Fruit fly (Drosophila melanogaster) whole organism, embryonic: Measurements from ENCODE around the gene CROT.
A peak's percentile ranks its signal among the peaks of the same experiment; 100 is the strongest.

Experiments
- Adf1 ChIP-seq: fragments of 200-800 bp; sonication (Bioruptor generic); IDR thresholded peaks from 2 replicates; pipeline ENCODE4 v1.3.6; 2022; ENCODE audit warnings: missing biosample characterization, missing genetic modification characterization
- Asciz ChIP-seq: fragments of 200-800 bp; sonication (Bioruptor generic); optimal IDR thresholded peaks from 2 replicates; lab custom pipeline; 2017; ENCODE audit warnings: missing biosample characterization, mild to moderate bottlenecking, missing genetic modification characterization, missing genetic modification reagents
- Atf-2 ChIP-seq: fragments of 200-800 bp; sonication (Bioruptor generic); optimal IDR thresholded peaks from 2 replicates; lab custom pipeline; 2016; ENCODE audit warnings: missing biosample characterization, missing genetic modification characterization
- CG11093 ChIP-seq: fragments of 200-800 bp; sonication (Bioruptor generic); IDR thresholded peaks from 3 replicates; pipeline ENCODE4 v1.3.6; 2022; ENCODE audit warnings: missing biosample characterization, missing genetic modification characterization
- CG11504 ChIP-seq: fragments of 200-800 bp; sonication (Bioruptor generic); optimal IDR thresholded peaks from 3 replicates; lab custom pipeline; 2019; ENCODE audit warnings: missing biosample characterization, mild to moderate bottlenecking, missing genetic modification characterization, moderate library complexity
- CG12155 ChIP-seq: fragments of 200-800 bp; sonication (Bioruptor generic); optimal IDR thresholded peaks from 3 replicates; lab custom pipeline; 2016; ENCODE audit warnings: missing biosample characterization, missing genetic modification characterization
- CG12659 ChIP-seq: fragments of 200-800 bp; sonication (Bioruptor generic); optimal IDR thresholded peaks from 3 replicates; lab custom pipeline; 2017; ENCODE audit warnings: mild to moderate bottlenecking, missing biosample characterization, missing genetic modification reagents, missing genetic modification characterization
- CG13287 ChIP-seq: fragments of 200-800 bp; sonication (Bioruptor generic); IDR thresholded peaks from 2 replicates; pipeline ENCODE4 v1.3.6; 2022; ENCODE audit warnings: missing biosample characterization, missing genetic modification characterization; ENCODE audit not compliant: partially characterized antibody
- CG14050 ChIP-seq: fragments of 200-800 bp; sonication (Bioruptor generic); IDR thresholded peaks from 3 replicates; pipeline ENCODE4 v1.3.6; 2022; ENCODE audit warnings: missing biosample characterization, missing genetic modification characterization
- CG14667 ChIP-seq: fragments of 200-800 bp; sonication (Bioruptor generic); IDR thresholded peaks from 2 replicates; pipeline ENCODE4 v1.3.6; 2022; ENCODE audit warnings: missing biosample characterization, missing genetic modification characterization
- CG14860 ChIP-seq: fragments of 200-800 bp; sonication (Bioruptor generic); IDR thresholded peaks from 3 replicates; pipeline ENCODE4 v1.3.6; 2022; ENCODE audit warnings: missing biosample characterization, missing genetic modification characterization; ENCODE audit not compliant: partially characterized antibody
- CG15073 ChIP-seq: fragments of 200-800 bp; sonication (Bioruptor generic); optimal IDR thresholded peaks from 2 replicates; lab custom pipeline; 2016; ENCODE audit warnings: missing biosample characterization, missing genetic modification characterization
- CG15514 ChIP-seq: fragments of 200-800 bp; sonication (Bioruptor generic); optimal IDR thresholded peaks from 3 replicates; lab custom pipeline; 2017; ENCODE audit warnings: missing biosample characterization, missing genetic modification characterization, mild to moderate bottlenecking, moderate library complexity, missing genetic modification reagents
- CG17385 ChIP-seq: fragments of 200-800 bp; sonication (Bioruptor generic); optimal IDR thresholded peaks from 3 replicates; lab custom pipeline; 2018; ENCODE audit warnings: missing biosample characterization, mild to moderate bottlenecking, missing genetic modification characterization
- CG17802 ChIP-seq: fragments of 200-800 bp; sonication (Bioruptor generic); optimal IDR thresholded peaks from 2 replicates; lab custom pipeline; 2018; ENCODE audit warnings: missing biosample characterization, mild to moderate bottlenecking, missing genetic modification characterization, moderate library complexity
- CG2202 ChIP-seq: fragments of 200-800 bp; sonication (Bioruptor generic); optimal IDR thresholded peaks from 2 replicates; lab custom pipeline; 2018; ENCODE audit warnings: missing biosample characterization, mild to moderate bottlenecking, missing genetic modification characterization
- CG2712 ChIP-seq: fragments of 200-800 bp; optimal IDR thresholded peaks from 3 replicates; lab custom pipeline; 2019; ENCODE audit warnings: missing biosample characterization, mild to moderate bottlenecking, missing genetic modification characterization, moderate library complexity
- CG31441 ChIP-seq: fragments of 200-800 bp; sonication (Bioruptor generic); IDR thresholded peaks from 2 replicates; pipeline ENCODE4 v1.3.6; 2022; ENCODE audit warnings: missing biosample characterization, missing genetic modification characterization
- CG4282 ChIP-seq: fragments of 200-800 bp; sonication (Bioruptor generic); optimal IDR thresholded peaks from 2 replicates; lab custom pipeline; 2016; ENCODE audit warnings: missing biosample characterization, missing genetic modification characterization
- CG4404 ChIP-seq: fragments of 200-800 bp; sonication (Bioruptor generic); IDR thresholded peaks from 2 replicates; pipeline ENCODE4 v1.3.6; 2022; ENCODE audit warnings: missing biosample characterization, missing genetic modification characterization
- CG7745 ChIP-seq: fragments of 200-800 bp; sonication (Bioruptor generic); optimal IDR thresholded peaks from 2 replicates; lab custom pipeline; 2018; ENCODE audit warnings: missing biosample characterization, mild to moderate bottlenecking, missing genetic modification characterization, moderate library complexity
- CG9215 ChIP-seq: fragments of 200-800 bp; sonication (Bioruptor generic); IDR thresholded peaks from 2 replicates; pipeline ENCODE4 v1.3.6; 2022; ENCODE audit warnings: missing biosample characterization, missing genetic modification characterization
- CHES-1-like ChIP-seq: fragments of 200-800 bp; sonication (Bioruptor generic); optimal IDR thresholded peaks from 2 replicates; lab custom pipeline; 2016; ENCODE audit warnings: missing biosample characterization, missing genetic modification characterization
- Dip3 ChIP-seq: fragments of 200-800 bp; sonication (Bioruptor generic); optimal IDR thresholded peaks from 3 replicates; lab custom pipeline; 2016; ENCODE audit warnings: missing biosample characterization, missing genetic modification characterization
- Fer1 ChIP-seq: fragments of 200-800 bp; sonication (Bioruptor generic); optimal IDR thresholded peaks from 2 replicates; lab custom pipeline; 2017; ENCODE audit warnings: missing biosample characterization, mild to moderate bottlenecking, missing genetic modification characterization
- Fer3 ChIP-seq: fragments of 200-800 bp; sonication (Bioruptor generic); optimal IDR thresholded peaks from 2 replicates; lab custom pipeline; 2018; ENCODE audit warnings: missing biosample characterization, mild to moderate bottlenecking, missing genetic modification characterization, moderate library complexity
- HLHmδ ChIP-seq: fragments of 200-800 bp; sonication (Bioruptor generic); optimal IDR thresholded peaks from 2 replicates; lab custom pipeline; 2018; ENCODE audit warnings: missing biosample characterization, mild to moderate bottlenecking, missing genetic modification characterization, moderate library complexity
- Hey ChIP-seq: fragments of 200-800 bp; sonication (Bioruptor generic); optimal IDR thresholded peaks from 3 replicates; lab custom pipeline; 2018; ENCODE audit warnings: missing biosample characterization, mild to moderate bottlenecking, missing genetic modification characterization
- Kr ChIP-seq: fragments of 200-800 bp; sonication (Bioruptor generic); optimal IDR thresholded peaks from 2 replicates; lab custom pipeline; 2017; ENCODE audit warnings: missing biosample characterization, mild to moderate bottlenecking, missing genetic modification characterization
- MTF-1 ChIP-seq: fragments of 200-800 bp; sonication (Bioruptor generic); optimal IDR thresholded peaks from 2 replicates; lab custom pipeline; 2018; ENCODE audit warnings: missing biosample characterization, mild to moderate bottlenecking, missing genetic modification characterization, borderline replicate concordance
- Meics ChIP-seq: fragments of 200-800 bp; sonication (Bioruptor generic); optimal IDR thresholded peaks from 2 replicates; lab custom pipeline; 2017; ENCODE audit warnings: missing biosample characterization, mild to moderate bottlenecking, missing genetic modification characterization
- Neu2 ChIP-seq: fragments of 200-800 bp; sonication (Bioruptor generic); optimal IDR thresholded peaks from 3 replicates; lab custom pipeline; 2016; ENCODE audit warnings: missing biosample characterization, missing genetic modification characterization, borderline replicate concordance
- Nf-YC ChIP-seq: fragments of 200-800 bp; optimal IDR thresholded peaks from 3 replicates; lab custom pipeline; 2019; ENCODE audit warnings: missing biosample characterization, mild to moderate bottlenecking, missing genetic modification characterization, moderate library complexity
- NfI ChIP-seq: fragments of 200-800 bp; sonication (Bioruptor generic); optimal IDR thresholded peaks from 3 replicates; lab custom pipeline; 2018; ENCODE audit warnings: missing biosample characterization, mild to moderate bottlenecking, missing genetic modification characterization, moderate library complexity
- PHDP ChIP-seq: fragments of 200-800 bp; sonication (Bioruptor generic); optimal IDR thresholded peaks from 3 replicates; lab custom pipeline; 2018; ENCODE audit warnings: missing biosample characterization, mild to moderate bottlenecking, missing genetic modification characterization, moderate library complexity
- Trl ChIP-seq, 3 experiments: fragments of >200 bp in 2 of 3; fragments of 200-800 bp in 1 of 3; sonication (Bioruptor generic) in 1 of 3; optimal IDR thresholded peaks; 2 replicates in 1 of 3; 3 replicates in 2 of 3; lab custom pipeline; 2016 to 2017; ENCODE audit warnings: missing biosample characterization in 1 of 3, missing genetic modification characterization in 1 of 3
- Vsx1 ChIP-seq: fragments of 200-800 bp; sonication (Bioruptor generic); optimal IDR thresholded peaks from 2 replicates; lab custom pipeline; 2017; ENCODE audit warnings: missing biosample characterization, mild to moderate bottlenecking, missing genetic modification characterization, missing genetic modification reagents
- bowl ChIP-seq: fragments of 200-800 bp; sonication (Bioruptor generic); IDR thresholded peaks from 2 replicates; pipeline ENCODE4 v1.3.6; 2022; ENCODE audit warnings: missing biosample characterization, missing genetic modification characterization
- eve ChIP-seq, 2 experiments: fragments of >200 bp; optimal IDR thresholded peaks; 2 replicates each; lab custom pipeline; 2017; ENCODE audit warnings: missing biosample characterization in 2 of 2, missing genetic modification characterization in 2 of 2
- gce ChIP-seq: fragments of 200-800 bp; sonication (Bioruptor generic); IDR thresholded peaks from 3 replicates; pipeline ENCODE4 v1.3.6; 2022; ENCODE audit warnings: missing biosample characterization, missing genetic modification characterization
- ind ChIP-seq: fragments of 200-800 bp; sonication (Bioruptor generic); optimal IDR thresholded peaks from 3 replicates; lab custom pipeline; 2016; ENCODE audit warnings: missing biosample characterization, missing genetic modification characterization
- nau ChIP-seq: fragments of 200-800 bp; sonication (Bioruptor generic); optimal IDR thresholded peaks from 3 replicates; lab custom pipeline; 2017; ENCODE audit warnings: missing biosample characterization, mild to moderate bottlenecking, missing genetic modification characterization, missing genetic modification reagents
- odd ChIP-seq: fragments of 200-800 bp; sonication (Bioruptor generic); optimal IDR thresholded peaks from 2 replicates; lab custom pipeline; 2017; ENCODE audit warnings: missing biosample characterization, mild to moderate bottlenecking, missing genetic modification characterization
- repo ChIP-seq: fragments of 200-800 bp; sonication (Bioruptor generic); optimal IDR thresholded peaks from 2 replicates; lab custom pipeline; 2016; ENCODE audit warnings: missing biosample characterization, missing genetic modification characterization
- run ChIP-seq: fragments of 200-800 bp; sonication (Bioruptor generic); optimal IDR thresholded peaks from 3 replicates; lab custom pipeline; 2018; ENCODE audit warnings: missing biosample characterization, mild to moderate bottlenecking, missing genetic modification characterization
- so ChIP-seq: fragments of 200-800 bp; sonication (Bioruptor generic); IDR thresholded peaks from 3 replicates; pipeline ENCODE4 v1.3.6; 2022; ENCODE audit warnings: missing biosample characterization, missing genetic modification characterization
- tna ChIP-seq: fragments of 200-800 bp; sonication (Bioruptor generic); IDR thresholded peaks from 2 replicates; pipeline ENCODE4 v1.3.6; 2022; ENCODE audit warnings: missing biosample characterization, missing genetic modification characterization; ENCODE audit not compliant: partially characterized antibody
- toy ChIP-seq: fragments of 200-800 bp; sonication (Bioruptor generic); IDR thresholded peaks from 2 replicates; pipeline ENCODE4 v1.3.6; 2022; ENCODE audit warnings: missing biosample characterization, missing genetic modification characterization

Gene CROT

DNA sequence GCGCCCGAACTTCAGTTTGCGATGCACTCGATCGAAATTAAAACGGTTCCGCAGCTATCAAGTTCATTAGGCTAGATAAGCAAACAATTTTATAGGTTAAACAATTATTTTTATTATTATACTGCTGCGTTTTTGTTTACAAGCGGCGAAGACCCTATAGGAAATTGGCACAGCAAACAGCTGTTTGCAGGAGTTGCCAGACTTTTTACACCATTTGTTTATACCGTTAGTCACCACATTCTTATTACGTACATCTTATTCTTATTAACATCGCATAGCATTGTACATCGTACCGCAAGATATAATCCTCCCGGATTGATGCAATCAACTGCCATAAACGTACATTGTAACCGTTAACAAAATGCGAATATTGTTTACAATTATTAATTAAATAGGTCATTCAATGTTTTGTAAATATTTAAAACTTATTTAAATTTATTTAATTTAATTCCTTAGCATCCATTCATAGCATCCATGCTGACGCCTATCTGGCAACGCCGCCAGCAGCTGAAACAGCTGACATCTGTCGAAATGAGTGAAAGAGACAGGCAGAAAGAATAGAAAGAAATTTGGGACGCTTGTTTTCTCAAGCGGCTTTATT, at the start of gene CROT, which contains the start of gene CG12877 (continued):
- no peak for TF ChIP-seq nau
- peak; percentile 14 for TF ChIP-seq CG15073 (GFP tag; lab: Kevin White, UChicago)
- TF ChIP-seq Kr (GFP tag; lab: Kevin White, UChicago), result no peak
- TF ChIP-seq CG14050 (GFP tag; lab: Robert Waterston, UW), result peak; percentile 42; the same call in 1 of the 3 replicates
- no peak for TF ChIP-seq CG4282
- no peak for TF ChIP-seq Trl (optimal IDR thresholded peaks at IDR 0.05; lab: Kevin White, UChicago)
- peak; percentile 45 for TF ChIP-seq Trl (GFP tag; optimal IDR thresholded peaks at IDR 0.05; lab: Kevin White, UChicago)
- TF ChIP-seq ind, result peak; percentile 86
- no peak for TF ChIP-seq tna (GFP tag; lab: Robert Waterston, UW)
- TF ChIP-seq so (GFP tag; lab: Robert Waterston, UW), result peak; percentile 67; the same call in 1 of the 3 replicates
- TF ChIP-seq CG12155, result peak; percentile 85
- peak; percentile 31 for TF ChIP-seq odd (GFP tag; lab: Kevin White, UChicago)
- peak; percentile 73 for TF ChIP-seq Meics (GFP tag; lab: Kevin White, UChicago)
- no peak for TF ChIP-seq eve (GFP tag; optimal IDR thresholded peaks at IDR 0.05; lab: Kevin White, UChicago)
- TF ChIP-seq CG17802 (tag; lab: Kevin White, UChicago), result peak; percentile 31
- TF ChIP-seq CG2202 (tag; lab: Kevin White, UChicago), result peak; percentile 59
- TF ChIP-seq gce, result peak; percentile 33; the same call in 1 of the 3 replicates
- TF ChIP-seq Asciz (GFP tag; lab: Kevin White, UChicago), result peak; percentile 42
- TF ChIP-seq repo, result no peak
- no peak for TF ChIP-seq CG14860 (GFP tag; lab: Robert Waterston, UW)
- no peak for TF ChIP-seq Neu2
- peak; percentile 30; the same call in 2 of the 3 replicates for TF ChIP-seq CG11093 (GFP tag; lab: Robert Waterston, UW)
- peak; percentile 80 for TF ChIP-seq CG31441 (GFP tag; lab: Robert Waterston, UW)
- no peak for TF ChIP-seq MTF-1 (GFP tag; lab: Kevin White, UChicago)
- no peak for TF ChIP-seq Hey (tag; lab: Kevin White, UChicago)
- TF ChIP-seq bowl (GFP tag; lab: Robert Waterston, UW), result no peak
- peak; percentile 77 for TF ChIP-seq Nf-YC (tag; lab: Kevin White, UChicago)
- peak; percentile 41 for TF ChIP-seq Adf1 (GFP tag; lab: Robert Waterston, UW)
- no peak for TF ChIP-seq CG7745 (tag; lab: Kevin White, UChicago)
- TF ChIP-seq Atf-2 (GFP tag; lab: Kevin White, UChicago), result peak; percentile 7
- peak; percentile 56 for TF ChIP-seq Dip3 (GFP tag; lab: Kevin White, UChicago)
- TF ChIP-seq Fer3, result peak; percentile 63
- peak; percentile 20; the same call in 1 of the 2 replicates for TF ChIP-seq CG13287 (GFP tag; lab: Robert Waterston, UW)
- TF ChIP-seq CG17385, result peak; percentile 65
- peak; percentile 77 for TF ChIP-seq CG9215
- peak; percentile 85 for TF ChIP-seq CG2712 (tag; lab: Kevin White, UChicago)
- TF ChIP-seq CHES-1-like (GFP tag; lab: Kevin White, UChicago), result peak; percentile 57
- TF ChIP-seq NfI, result peak; percentile 79
- peak; percentile 62 for TF ChIP-seq Fer1 (GFP tag; lab: Kevin White, UChicago)
- peak; percentile 24 for TF ChIP-seq run (tag; lab: Kevin White, UChicago)
- TF ChIP-seq CG11504 (tag; lab: Kevin White, UChicago), result peak; percentile 83
- TF ChIP-seq CG12659 (GFP tag; lab: Kevin White, UChicago), result peak; percentile 86
- TF ChIP-seq CG15514 (GFP tag; lab: Kevin White, UChicago), result peak; percentile 54
- peak; percentile 36; the same call in 1 of the 2 replicates for TF ChIP-seq CG14667 (GFP tag; lab: Robert Waterston, UW)
- TF ChIP-seq toy (GFP tag; lab: Robert Waterston, UW), result no peak
- TF ChIP-seq CG4404 (GFP tag; lab: Robert Waterston, UW), result peak; percentile 75
- TF ChIP-seq Vsx1 (GFP tag; lab: Kevin White, UChicago), result peak; percentile 64
- TF ChIP-seq HLHmδ (GFP tag; lab: Kevin White, UChicago), result no peak
- TF ChIP-seq PHDP, result peak; percentile 80
